Worm (Caenorhabditis elegans) whole organism, L4 larva: ENCODE measurements around the gene srw-71.

Experiments
- hlh-11 ChIP-seq: fragments of 200-800 bp; sonication (Bioruptor generic); optimal IDR thresholded peaks from 2 replicates; lab custom pipeline; 2018; ENCODE audit warnings: mild to moderate bottlenecking, missing genetic modification characterization, missing compliant biosample characterization
- mxl-3 ChIP-seq: fragments of 200-800 bp; sonication (Bioruptor generic); optimal IDR thresholded peaks from 2 replicates; lab custom pipeline; 2018; ENCODE audit warnings: mild to moderate bottlenecking, missing genetic modification characterization, missing compliant biosample characterization

DNA sequence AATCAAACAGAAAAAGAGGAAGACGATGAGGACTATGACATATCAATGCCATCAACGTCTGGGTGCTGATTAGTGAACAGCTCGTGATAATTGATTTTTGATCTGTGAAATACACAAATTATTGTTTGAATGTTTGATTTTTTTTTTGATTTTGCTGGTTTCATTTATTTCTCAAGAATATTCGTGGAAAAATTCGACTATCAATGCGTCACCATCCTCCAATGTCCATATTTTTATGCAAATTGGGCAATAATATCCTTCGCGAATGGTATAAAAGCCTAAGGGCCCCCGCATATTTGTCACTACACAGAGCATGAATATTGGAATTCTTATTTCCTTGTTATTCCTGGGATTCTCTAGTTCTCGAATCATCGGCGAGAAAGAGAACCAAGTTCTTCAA, 8.9 kb upstream of the srw-71 start, which contains the start of gene try-13:
- TF ChIP-seq hlh-11 (tag; lab: Kevin White, UChicago), result no peak
- TF ChIP-seq mxl-3 (GFP tag; lab: Kevin White, UChicago), result no peak
